Fruit fly (Drosophila melanogaster) whole organism, pupa: ENCODE results near the gene CG31705.

ENCODE experiments used
- CG10348 ChIP-seq: fragments of 200-800 bp; sonication (Bioruptor generic); IDR thresholded peaks from 2 replicates; pipeline ENCODE4 v1.3.6; 2022; ENCODE audit warnings: missing biosample characterization, missing genetic modification characterization
- CG12605 ChIP-seq: fragments of 200-800 bp; sonication (Bioruptor generic); IDR thresholded peaks from 2 replicates; pipeline ENCODE4 v1.3.6; 2022; ENCODE audit warnings: missing biosample characterization, missing genetic modification characterization
- CG13204 ChIP-seq: fragments of 200-800 bp; sonication (Bioruptor generic); optimal IDR thresholded peaks from 2 replicates; lab custom pipeline; 2018; ENCODE audit warnings: missing biosample characterization, mild to moderate bottlenecking, missing genetic modification characterization, moderate library complexity
- CG14655 ChIP-seq: fragments of 200-800 bp; sonication (Bioruptor generic); optimal IDR thresholded peaks from 3 replicates; lab custom pipeline; 2017; ENCODE audit warnings: mild to moderate bottlenecking, missing biosample characterization, missing genetic modification reagents, missing genetic modification characterization
- CG15710 ChIP-seq: fragments of 200-800 bp; sonication (Bioruptor generic); optimal IDR thresholded peaks from 2 replicates; lab custom pipeline; 2018; ENCODE audit warnings: missing biosample characterization, mild to moderate bottlenecking, missing genetic modification characterization, moderate library complexity
- CG17806 ChIP-seq: fragments of 200-800 bp; sonication (Bioruptor generic); optimal IDR thresholded peaks from 2 replicates; lab custom pipeline; 2018; ENCODE audit warnings: missing biosample characterization, mild to moderate bottlenecking, missing genetic modification characterization, moderate library complexity
- CG32121 ChIP-seq: fragments of 200-800 bp; sonication (Bioruptor generic); IDR thresholded peaks from 2 replicates; pipeline ENCODE4 v1.3.6; 2022; ENCODE audit warnings: missing biosample characterization, missing genetic modification characterization
- CG34367 ChIP-seq: fragments of 200-800 bp; sonication (Bioruptor generic); optimal IDR thresholded peaks from 2 replicates; lab custom pipeline; 2018; ENCODE audit warnings: missing biosample characterization, mild to moderate bottlenecking, missing genetic modification characterization
- CG4496 ChIP-seq: fragments of 200-800 bp; sonication (Bioruptor generic); IDR thresholded peaks from 3 replicates; pipeline ENCODE4 v1.3.6; 2022; ENCODE audit warnings: missing biosample characterization, missing genetic modification characterization
- CG8159 ChIP-seq: fragments of 200-800 bp; sonication (Bioruptor generic); optimal IDR thresholded peaks from 3 replicates; lab custom pipeline; 2018; ENCODE audit warnings: missing biosample characterization, mild to moderate bottlenecking, missing genetic modification characterization, moderate library complexity
- CG8301 ChIP-seq: fragments of 200-800 bp; sonication (Bioruptor generic); optimal IDR thresholded peaks from 2 replicates; lab custom pipeline; 2018; ENCODE audit warnings: missing biosample characterization, mild to moderate bottlenecking, missing genetic modification characterization
- CG9948 ChIP-seq: fragments of 200-800 bp; sonication (Bioruptor generic); optimal IDR thresholded peaks from 2 replicates; lab custom pipeline; 2018; ENCODE audit warnings: missing biosample characterization, mild to moderate bottlenecking, missing genetic modification characterization, moderate library complexity
- D1 ChIP-seq: fragments of 200-800 bp; sonication (Bioruptor generic); optimal IDR thresholded peaks from 2 replicates; lab custom pipeline; 2018; ENCODE audit warnings: missing biosample characterization, mild to moderate bottlenecking, missing genetic modification characterization, moderate library complexity
- EcR ChIP-seq: fragments of 200-800 bp; sonication (Bioruptor generic); optimal IDR thresholded peaks from 3 replicates; lab custom pipeline; 2019; ENCODE audit warnings: missing biosample characterization, missing genetic modification characterization, mild to moderate bottlenecking, moderate library complexity, missing genetic modification reagents
- Pif1B ChIP-seq: fragments of 200-800 bp; sonication (Bioruptor generic); optimal IDR thresholded peaks from 3 replicates; lab custom pipeline; 2016; ENCODE audit warnings: missing biosample characterization, missing genetic modification characterization
- Snoo ChIP-seq: fragments of 200-800 bp; sonication (Bioruptor generic); optimal IDR thresholded peaks from 3 replicates; lab custom pipeline; 2017; ENCODE audit warnings: missing biosample characterization, mild to moderate bottlenecking, missing genetic modification characterization, inconsistent platforms
- rn ChIP-seq: fragments of 200-800 bp; sonication (Bioruptor generic); IDR thresholded peaks from 2 replicates; pipeline ENCODE4 v1.3.6; 2022; ENCODE audit warnings: missing biosample characterization, missing genetic modification characterization

The CG31705 gene

DNA sequence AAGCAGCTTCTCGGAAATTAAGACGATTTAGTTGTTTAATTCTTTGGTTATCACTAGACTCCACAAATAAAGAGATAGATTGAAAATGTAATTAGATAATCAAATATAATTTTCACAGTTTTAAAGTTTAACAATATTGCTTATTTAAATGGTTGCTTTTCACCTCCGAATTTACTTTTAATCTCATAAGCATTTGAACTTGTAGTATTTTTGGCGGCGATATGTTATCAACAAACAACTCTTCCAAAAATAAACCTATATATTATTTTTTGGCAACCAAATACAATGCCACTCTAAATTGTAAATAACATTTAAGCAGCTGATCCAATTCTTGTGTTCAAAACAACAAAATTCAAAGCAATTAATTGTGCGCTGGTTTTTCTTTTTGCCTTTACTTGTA is 43.6 kb downstream of the CG31705 start, which contains the start of the genes CG43355 and sala:
Gene CG43355 (plus strand): TSS at position 301 of the 400 bp plus-strand sequence.
Gene sala (plus strand): TSS at position 301 of the 400 bp plus-strand sequence.
- no peak for TF ChIP-seq rn (GFP tag; lab: Robert Waterston, UW)
- TF ChIP-seq CG8159 (tag; lab: Kevin White, UChicago): no peak
- no peak for TF ChIP-seq CG12605
- TF ChIP-seq CG10348 (GFP tag; lab: Robert Waterston, UW): no peak
- TF ChIP-seq, all 21 proteins: peak for 0

DNA sequence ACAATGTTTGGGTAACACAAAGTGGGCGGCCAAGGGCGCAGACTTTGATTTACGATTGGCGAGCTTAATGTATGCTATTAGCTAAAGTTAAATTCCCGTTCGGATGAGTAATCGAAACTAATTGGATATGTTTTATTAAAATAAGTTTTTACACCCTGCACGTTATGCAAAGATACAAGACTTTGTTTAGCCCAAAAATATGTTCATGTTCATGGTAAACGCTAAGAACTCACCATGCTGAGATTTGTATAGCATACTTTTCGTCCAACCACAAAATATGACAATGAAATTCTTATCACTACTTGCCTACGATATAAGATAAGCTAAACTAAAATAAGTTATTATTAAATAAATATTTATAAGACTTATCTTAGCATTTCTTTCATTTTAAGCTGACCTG is 53.0 kb downstream of the CG31705 start:
- TF ChIP-seq CG8159 (tag; lab: Kevin White, UChicago): no peak
- no peak for TF ChIP-seq D1 (tag; lab: Kevin White, UChicago)
- no peak for TF ChIP-seq CG9948 (tag; lab: Kevin White, UChicago)
- TF ChIP-seq CG10348 (GFP tag; lab: Robert Waterston, UW): no peak
- TF ChIP-seq CG32121 (GFP tag; lab: Robert Waterston, UW): no peak
- TF ChIP-seq CG14655: no peak
- TF ChIP-seq CG12605: no peak
- no peak for TF ChIP-seq CG13204 (GFP tag; lab: Kevin White, UChicago)
- TF ChIP-seq CG4496 (GFP tag; lab: Robert Waterston, UW): no peak
- no peak for TF ChIP-seq CG15710 (tag; lab: Kevin White, UChicago)
- no peak for TF ChIP-seq CG8301 (tag; lab: Kevin White, UChicago)
- TF ChIP-seq CG34367: no peak
- no peak for TF ChIP-seq CG17806 (tag; lab: Kevin White, UChicago)
- no peak for TF ChIP-seq Pif1B (GFP tag; lab: Kevin White, UChicago)
- TF ChIP-seq EcR: no peak
- TF ChIP-seq rn (GFP tag; lab: Robert Waterston, UW): no peak
- no peak for TF ChIP-seq Snoo (tag; lab: Kevin White, UChicago)
